Fruit fly (Drosophila melanogaster) whole organism, adult: ENCODE results near the gene CG31275.

Source experiments
- CG14711 ChIP-seq: fragments of 200-800 bp; sonication (Bioruptor generic); optimal IDR thresholded peaks from 2 replicates; lab custom pipeline; 2018; ENCODE audit warnings: missing biosample characterization, mild to moderate bottlenecking, missing genetic modification characterization, moderate library complexity
- CG5204 ChIP-seq: fragments of 200-800 bp; sonication (Bioruptor generic); optimal IDR thresholded peaks from 2 replicates; lab custom pipeline; 2016; ENCODE audit warnings: missing biosample characterization, missing genetic modification characterization
- CG7101 ChIP-seq: fragments of 200-800 bp; sonication (Bioruptor generic); optimal IDR thresholded peaks from 2 replicates; lab custom pipeline; 2018; ENCODE audit warnings: missing biosample characterization, mild to moderate bottlenecking, missing genetic modification characterization, moderate library complexity
- Clk ChIP-seq: fragments of 200-800 bp; sonication (Bioruptor generic); optimal IDR thresholded peaks from 2 replicates; lab custom pipeline; 2017; ENCODE audit warnings: missing biosample characterization, missing genetic modification characterization
- Hr96 ChIP-seq: fragments of 200-800 bp; sonication (Bioruptor generic); optimal IDR thresholded peaks from 2 replicates; lab custom pipeline; 2016; ENCODE audit warnings: missing biosample characterization, missing genetic modification characterization
- Mnt ChIP-seq: fragments of 200-800 bp; sonication (Bioruptor generic); optimal IDR thresholded peaks from 2 replicates; lab custom pipeline; 2016; ENCODE audit warnings: missing biosample characterization, mild to moderate bottlenecking, missing genetic modification characterization
- bab1 ChIP-seq: fragments of 200-800 bp; sonication (Bioruptor generic); optimal IDR thresholded peaks from 3 replicates; lab custom pipeline; 2019; ENCODE audit warnings: missing biosample characterization, mild to moderate bottlenecking, missing genetic modification characterization, moderate library complexity
- cnc ChIP-seq, 2 experiments: fragments of >200 bp; optimal IDR thresholded peaks; 2 replicates each; lab custom pipeline; 2017
- kay ChIP-seq: fragments of 200-800 bp; sonication (Bioruptor generic); peaks from one replicate; lab custom pipeline; 2016; ENCODE audit warnings: missing biosample characterization, missing genetic modification characterization, borderline replicate concordance
- tj ChIP-seq: fragments of 200-800 bp; sonication (Bioruptor generic); optimal IDR thresholded peaks from 3 replicates; lab custom pipeline; 2017; ENCODE audit warnings: missing biosample characterization, mild to moderate bottlenecking, missing genetic modification characterization, moderate library complexity
- toe ChIP-seq: fragments of 200-800 bp; sonication (Bioruptor generic); optimal IDR thresholded peaks from 2 replicates; lab custom pipeline; 2016; ENCODE audit warnings: missing biosample characterization, missing genetic modification characterization

dm6 chr3R:16734269-16734668 lies 16.9 kb downstream of the CG31275 start, which contains the start of gene Ubx:
- no peak for TF ChIP-seq CG7101 (tag; lab: Kevin White, UChicago)
- TF ChIP-seq tj (GFP tag; lab: Kevin White, UChicago): no peak
- TF ChIP-seq CG5204 (GFP tag; lab: Kevin White, UChicago): no peak
- TF ChIP-seq CG14711 (tag; lab: Kevin White, UChicago): no peak
- no peak for TF ChIP-seq toe (GFP tag; lab: Kevin White, UChicago)
- no peak for TF ChIP-seq Clk (GFP tag; lab: Kevin White, UChicago)
- TF ChIP-seq Hr96 (GFP tag; lab: Kevin White, UChicago): no peak
- no peak for TF ChIP-seq cnc (optimal IDR thresholded peaks at IDR 0.05; lab: Kevin White, UChicago)
- no peak for TF ChIP-seq Mnt (GFP tag; lab: Kevin White, UChicago)
- no peak for TF ChIP-seq bab1
- no peak for TF ChIP-seq kay (GFP tag; lab: Kevin White, UChicago)
